Worm (Caenorhabditis elegans): Measurements from ENCODE around the gene myrf-1.

ce11 chrII:10543457-10544137 lies 41.3 kb upstream of the myrf-1 start:
- TF ChIP-seq flt-1 (GFP tag; IDR thresholded peaks at IDR 0.05), result no peak
- TF ChIP-seq ama-1 (optimal IDR thresholded peaks at IDR 0.05), result no peak

Data from whole organism, early embryonic.